Fruit fly (Drosophila melanogaster) whole organism, embryonic: Measurements from ENCODE around the gene NdufA3.

ENCODE experiments used
- Abd-B ChIP-seq: fragments of 200-800 bp; sonication (Bioruptor generic); optimal IDR thresholded peaks from 2 replicates; lab custom pipeline; 2018; ENCODE audit warnings: missing biosample characterization, mild to moderate bottlenecking, missing genetic modification characterization, moderate library complexity
- Atf3 ChIP-seq: fragments of 200-800 bp; sonication (Bioruptor generic); optimal IDR thresholded peaks from 3 replicates; lab custom pipeline; 2016; ENCODE audit warnings: missing biosample characterization, missing genetic modification characterization
- B-H2 ChIP-seq: fragments of 200-800 bp; sonication (Bioruptor generic); optimal IDR thresholded peaks from 2 replicates; lab custom pipeline; 2018; ENCODE audit warnings: missing biosample characterization, mild to moderate bottlenecking, missing genetic modification characterization
- CG14667 ChIP-seq: fragments of 200-800 bp; sonication (Bioruptor generic); IDR thresholded peaks from 2 replicates; pipeline ENCODE4 v1.3.6; 2022; ENCODE audit warnings: missing biosample characterization, missing genetic modification characterization
- CG15011 ChIP-seq: fragments of 200-800 bp; sonication (Bioruptor generic); optimal IDR thresholded peaks from 3 replicates; lab custom pipeline; 2018; ENCODE audit warnings: missing biosample characterization, mild to moderate bottlenecking, missing genetic modification characterization
- CG15514 ChIP-seq: fragments of 200-800 bp; sonication (Bioruptor generic); optimal IDR thresholded peaks from 3 replicates; lab custom pipeline; 2017; ENCODE audit warnings: missing biosample characterization, missing genetic modification characterization, mild to moderate bottlenecking, moderate library complexity, missing genetic modification reagents
- CG1647 ChIP-seq: fragments of 200-800 bp; sonication (Bioruptor generic); optimal IDR thresholded peaks from 3 replicates; lab custom pipeline; 2016; ENCODE audit warnings: missing biosample characterization, missing genetic modification characterization
- CG17359 ChIP-seq: fragments of 200-800 bp; sonication (Bioruptor generic); optimal IDR thresholded peaks from 3 replicates; lab custom pipeline; 2018; ENCODE audit warnings: missing biosample characterization, mild to moderate bottlenecking, missing genetic modification characterization, moderate library complexity
- CG17829 ChIP-seq: fragments of 200-800 bp; optimal IDR thresholded peaks from 2 replicates; lab custom pipeline; 2019; ENCODE audit warnings: missing biosample characterization, mild to moderate bottlenecking, missing genetic modification characterization, moderate library complexity
- CG1832 ChIP-seq: fragments of 200-800 bp; sonication (Bioruptor generic); optimal IDR thresholded peaks from 2 replicates; lab custom pipeline; 2017; ENCODE audit warnings: missing biosample characterization, mild to moderate bottlenecking, missing genetic modification characterization, inconsistent platforms
- CG18599 ChIP-seq: fragments of 200-800 bp; sonication (Bioruptor generic); optimal IDR thresholded peaks from 3 replicates; lab custom pipeline; 2017; ENCODE audit warnings: missing biosample characterization, missing genetic modification characterization, mild to moderate bottlenecking, moderate library complexity, missing genetic modification reagents
- CG2712 ChIP-seq: fragments of 200-800 bp; optimal IDR thresholded peaks from 3 replicates; lab custom pipeline; 2019; ENCODE audit warnings: missing biosample characterization, mild to moderate bottlenecking, missing genetic modification characterization, moderate library complexity
- CG2875 ChIP-seq: fragments of 200-800 bp; sonication (Bioruptor generic); optimal IDR thresholded peaks from 2 replicates; lab custom pipeline; 2017; ENCODE audit warnings: missing biosample characterization, mild to moderate bottlenecking, missing genetic modification characterization, missing genetic modification reagents
- CG30020 ChIP-seq: fragments of 200-800 bp; optimal IDR thresholded peaks from 2 replicates; lab custom pipeline; 2019; ENCODE audit warnings: missing biosample characterization, mild to moderate bottlenecking, missing genetic modification characterization, moderate library complexity
- CG31224 ChIP-seq: fragments of 200-800 bp; sonication (Bioruptor generic); IDR thresholded peaks from 2 replicates; pipeline ENCODE4 v1.3.6; 2022; ENCODE audit warnings: missing biosample characterization, missing genetic modification characterization
- CG31441 ChIP-seq: fragments of 200-800 bp; sonication (Bioruptor generic); IDR thresholded peaks from 2 replicates; pipeline ENCODE4 v1.3.6; 2022; ENCODE audit warnings: missing biosample characterization, missing genetic modification characterization
- CG4707 ChIP-seq: fragments of 200-800 bp; sonication (Bioruptor generic); optimal IDR thresholded peaks from 2 replicates; lab custom pipeline; 2018; ENCODE audit warnings: missing biosample characterization, mild to moderate bottlenecking, missing genetic modification characterization, moderate library complexity
- CG6175 ChIP-seq: fragments of 200-800 bp; sonication (Bioruptor generic); IDR thresholded peaks from 3 replicates; pipeline ENCODE4 v1.3.6; 2022; ENCODE audit warnings: missing biosample characterization, missing genetic modification characterization
- CG6813 ChIP-seq: fragments of 200-800 bp; sonication (Bioruptor generic); optimal IDR thresholded peaks from 2 replicates; lab custom pipeline; 2017; ENCODE audit warnings: missing biosample characterization, missing genetic modification characterization, mild to moderate bottlenecking, moderate library complexity, missing genetic modification reagents
- CG7556 ChIP-seq: fragments of 200-800 bp; sonication (Bioruptor generic); optimal IDR thresholded peaks from 2 replicates; lab custom pipeline; 2017; ENCODE audit warnings: missing biosample characterization, mild to moderate bottlenecking, missing genetic modification characterization
- CHES-1-like ChIP-seq: fragments of 200-800 bp; sonication (Bioruptor generic); optimal IDR thresholded peaks from 2 replicates; lab custom pipeline; 2016; ENCODE audit warnings: missing biosample characterization, missing genetic modification characterization
- Dll ChIP-seq: fragments of 200-800 bp; sonication (Bioruptor generic); IDR thresholded peaks from 4 replicates; pipeline ENCODE4 v1.3.6; 2022; ENCODE audit warnings: missing biosample characterization, missing genetic modification characterization; ENCODE audit not compliant: partially characterized antibody
- Drgx ChIP-seq: fragments of 200-800 bp; sonication (Bioruptor generic); IDR thresholded peaks from 2 replicates; pipeline ENCODE4 v1.3.6; 2022; ENCODE audit warnings: missing biosample characterization, missing genetic modification characterization
- Fer1 ChIP-seq: fragments of 200-800 bp; sonication (Bioruptor generic); optimal IDR thresholded peaks from 2 replicates; lab custom pipeline; 2017; ENCODE audit warnings: missing biosample characterization, mild to moderate bottlenecking, missing genetic modification characterization
- Hr3 ChIP-seq: fragments of 200-800 bp; sonication (Bioruptor generic); optimal IDR thresholded peaks from 3 replicates; lab custom pipeline; 2016; ENCODE audit warnings: missing biosample characterization, missing genetic modification characterization
- Ssrp ChIP-seq: fragments of 200-800 bp; sonication (Bioruptor generic); optimal IDR thresholded peaks from 2 replicates; lab custom pipeline; 2018; ENCODE audit warnings: missing biosample characterization, mild to moderate bottlenecking, missing genetic modification characterization, moderate library complexity
- bab2 ChIP-seq: fragments of 200-800 bp; sonication (Bioruptor generic); optimal IDR thresholded peaks from 2 replicates; lab custom pipeline; 2016; ENCODE audit warnings: missing biosample characterization, missing genetic modification characterization
- chif ChIP-seq, 2 experiments: fragments of 200-800 bp; sonication (Bioruptor generic); optimal IDR thresholded peaks; 3 replicates each; lab custom pipeline; 2016; ENCODE audit warnings: missing biosample characterization in 2 of 2, missing genetic modification characterization in 2 of 2
- chn ChIP-seq: fragments of 200-800 bp; sonication (Bioruptor generic); optimal IDR thresholded peaks from 2 replicates; lab custom pipeline; 2016; ENCODE audit warnings: missing biosample characterization, missing genetic modification characterization
- crc ChIP-seq: fragments of 200-800 bp; sonication (Bioruptor generic); optimal IDR thresholded peaks from 2 replicates; lab custom pipeline; 2016; ENCODE audit warnings: missing biosample characterization, missing genetic modification characterization
- dmrt11E ChIP-seq: fragments of 200-800 bp; sonication (Bioruptor generic); optimal IDR thresholded peaks from 3 replicates; lab custom pipeline; 2018; ENCODE audit warnings: missing biosample characterization, mild to moderate bottlenecking, missing genetic modification characterization, moderate library complexity
- fd96Cb ChIP-seq: fragments of 200-800 bp; sonication (Bioruptor generic); optimal IDR thresholded peaks from 2 replicates; lab custom pipeline; 2018; ENCODE audit warnings: missing biosample characterization, mild to moderate bottlenecking, missing genetic modification characterization, moderate library complexity
- ind ChIP-seq: fragments of 200-800 bp; sonication (Bioruptor generic); optimal IDR thresholded peaks from 3 replicates; lab custom pipeline; 2016; ENCODE audit warnings: missing biosample characterization, missing genetic modification characterization
- nerfin-1 ChIP-seq: fragments of 200-800 bp; sonication (Bioruptor generic); optimal IDR thresholded peaks from 3 replicates; lab custom pipeline; 2019; ENCODE audit warnings: missing biosample characterization, mild to moderate bottlenecking, missing genetic modification characterization, moderate library complexity
- nmo ChIP-seq: fragments of 200-800 bp; sonication (Bioruptor generic); optimal IDR thresholded peaks from 2 replicates; lab custom pipeline; 2018; ENCODE audit warnings: missing biosample characterization, mild to moderate bottlenecking, missing genetic modification characterization, moderate library complexity
- pfk ChIP-seq: fragments of 200-800 bp; sonication (Bioruptor generic); optimal IDR thresholded peaks from 2 replicates; lab custom pipeline; 2018; ENCODE audit warnings: missing biosample characterization, mild to moderate bottlenecking, missing genetic modification characterization, moderate library complexity
- pho ChIP-seq: fragments of 200-800 bp; sonication (Bioruptor generic); optimal IDR thresholded peaks from 2 replicates; lab custom pipeline; 2016; ENCODE audit warnings: missing biosample characterization, missing genetic modification characterization
- prd ChIP-seq, 3 experiments: fragments of >200 bp in 2 of 3; fragments of 200-800 bp in 1 of 3; sonication (Bioruptor generic) in 1 of 3; optimal IDR thresholded peaks in 2 of 3; IDR thresholded peaks in 1 of 3; 2 replicates in 2 of 3; 3 replicates in 1 of 3; pipeline versions ENCODE4 v1.3.6 to Lab custom; 2017 to 2022; ENCODE audit warnings: missing biosample characterization in 1 of 3, missing genetic modification characterization in 1 of 3
- schlank ChIP-seq: fragments of 200-800 bp; sonication (Bioruptor generic); optimal IDR thresholded peaks from 2 replicates; lab custom pipeline; 2018; ENCODE audit warnings: missing biosample characterization, mild to moderate bottlenecking, missing genetic modification characterization
- sens ChIP-seq: fragments of 200-800 bp; sonication (Bioruptor generic); peaks from one replicate; lab custom pipeline; 2016; ENCODE audit warnings: missing biosample characterization, missing genetic modification characterization
- slbo ChIP-seq: fragments of 200-800 bp; sonication (Bioruptor generic); IDR thresholded peaks from 2 replicates; pipeline ENCODE4 v1.3.6; 2022; ENCODE audit warnings: missing biosample characterization, missing genetic modification characterization
- sna ChIP-seq: fragments of 200-800 bp; sonication (Bioruptor generic); IDR thresholded peaks from 2 replicates; pipeline ENCODE4 v1.3.6; 2022; ENCODE audit warnings: missing biosample characterization, missing genetic modification characterization; ENCODE audit not compliant: partially characterized antibody
- sr ChIP-seq: fragments of 200-800 bp; sonication (Bioruptor generic); IDR thresholded peaks from 3 replicates; pipeline ENCODE4 v1.3.6; 2022; ENCODE audit warnings: missing biosample characterization, missing genetic modification characterization
- vfl ChIP-seq: fragments of 200-800 bp; sonication (Bioruptor generic); optimal IDR thresholded peaks from 2 replicates; lab custom pipeline; 2016; ENCODE audit warnings: missing biosample characterization, missing genetic modification characterization
- vvl ChIP-seq: fragments of 200-800 bp; sonication (Bioruptor generic); IDR thresholded peaks from 2 replicates; pipeline ENCODE4 v1.3.6; 2022; ENCODE audit warnings: missing biosample characterization, missing genetic modification characterization
- zen ChIP-seq: fragments of 200-800 bp; sonication (Bioruptor generic); optimal IDR thresholded peaks from 3 replicates; lab custom pipeline; 2018; ENCODE audit warnings: missing biosample characterization, mild to moderate bottlenecking, missing genetic modification characterization, moderate library complexity
- zf30C ChIP-seq: fragments of 200-800 bp; sonication (Bioruptor generic); optimal IDR thresholded peaks from 3 replicates; lab custom pipeline; 2018; ENCODE audit warnings: missing biosample characterization, mild to moderate bottlenecking, missing genetic modification characterization

NdufA3 gene

DNA sequence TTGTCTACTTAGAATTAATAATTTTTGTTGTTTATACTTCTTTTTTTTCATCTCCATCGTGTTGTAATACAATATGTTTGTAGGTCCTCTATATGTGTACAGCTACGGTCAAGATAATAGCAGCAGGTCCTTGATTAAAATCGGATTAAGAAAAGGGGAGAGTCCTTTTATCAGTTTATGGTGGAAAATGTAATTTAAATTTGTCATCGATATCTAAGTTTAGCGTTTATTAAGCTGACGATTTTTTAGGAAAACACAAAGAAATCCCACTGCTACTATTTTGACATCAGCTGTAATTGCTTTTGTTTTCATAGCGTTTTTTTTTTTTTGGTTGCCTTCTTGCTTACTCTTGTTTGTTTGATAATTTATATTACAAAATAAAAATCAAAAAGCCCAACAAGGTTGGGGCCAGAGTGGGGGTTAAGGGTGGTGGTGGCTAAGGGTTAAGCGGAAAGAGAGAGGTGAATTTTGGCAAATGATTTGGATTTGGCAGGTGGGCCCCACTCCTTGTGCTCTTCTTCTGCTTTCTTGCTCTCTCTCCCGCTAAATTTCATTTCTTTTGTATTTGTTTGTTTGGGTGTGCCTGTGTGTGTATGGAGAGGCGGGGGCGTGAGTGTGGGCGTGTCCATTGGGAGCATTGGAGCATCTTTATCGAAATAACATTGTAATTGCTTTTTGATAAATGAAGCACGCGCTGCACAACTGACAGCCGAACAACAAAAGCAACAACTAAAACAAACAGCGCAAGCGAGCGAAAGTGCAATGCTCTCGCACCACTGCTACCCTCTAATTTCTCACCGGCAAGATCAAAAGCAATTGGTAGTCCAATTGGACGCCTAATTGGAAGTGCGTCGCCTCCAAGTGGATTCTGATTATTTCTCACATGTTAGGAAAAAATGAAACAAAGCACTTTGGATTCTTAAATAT is 38.8 kb downstream of the NdufA3 start (continued):
- TF ChIP-seq CG15011 (GFP tag; lab: Kevin White, UChicago) = peak; percentile 14
- TF ChIP-seq CG30020 (tag; lab: Kevin White, UChicago) = no peak
- TF ChIP-seq fd96Cb = peak; percentile 49
- peak; percentile 46 for TF ChIP-seq CG7556 (GFP tag; lab: Kevin White, UChicago)
- peak; percentile 55 for TF ChIP-seq vvl (GFP tag; lab: Robert Waterston, UW)
- no peak for TF ChIP-seq CG6175
- TF ChIP-seq sna (GFP tag; lab: Robert Waterston, UW) = no peak
- TF ChIP-seq CHES-1-like (GFP tag; lab: Kevin White, UChicago) = no peak
- no peak for TF ChIP-seq CG14667 (GFP tag; lab: Robert Waterston, UW)
- no peak for TF ChIP-seq schlank (tag; lab: Kevin White, UChicago)
- peak; percentile 45; the same call in 1 of the 2 replicates for TF ChIP-seq CG31441 (GFP tag; lab: Robert Waterston, UW)
- peak; percentile 46 for TF ChIP-seq ind
- peak; percentile 56 for TF ChIP-seq nmo (GFP tag; lab: Kevin White, UChicago)
- peak; percentile 33 for TF ChIP-seq bab2 (GFP tag; lab: Kevin White, UChicago)
- TF ChIP-seq pho (GFP tag; lab: Kevin White, UChicago) = peak; percentile 6
- no peak for TF ChIP-seq zf30C (GFP tag; lab: Kevin White, UChicago)
- TF ChIP-seq Drgx (GFP tag; lab: Robert Waterston, UW) = peak; percentile 34; the same call in 1 of the 2 replicates
- no peak for TF ChIP-seq Abd-B (GFP tag; lab: Kevin White, UChicago)
- TF ChIP-seq CG31224 = no peak
- TF ChIP-seq CG4707 (GFP tag; lab: Kevin White, UChicago) = peak; percentile 1
- no peak for TF ChIP-seq Dll (GFP tag; lab: Robert Waterston, UW)
- peak; percentile 19 for TF ChIP-seq CG1647
- no peak for TF ChIP-seq crc (GFP tag; lab: Kevin White, UChicago)
- peak; percentile 66 for TF ChIP-seq CG17359 (tag; lab: Kevin White, UChicago)
- TF ChIP-seq prd (optimal IDR thresholded peaks at IDR 0.05; lab: Kevin White, UChicago) = no peak
- 0 out of 3 replicates have a peak, but pooled peaks have one; percentile 43 for TF ChIP-seq prd (GFP tag; IDR thresholded peaks at IDR 0.05; lab: Robert Waterston, UW)
- TF ChIP-seq slbo (GFP tag; lab: Robert Waterston, UW) = peak; percentile 55
- TF ChIP-seq CG2712 = peak; percentile 55
- TF ChIP-seq CG6813 (GFP tag; lab: Kevin White, UChicago) = peak; percentile 53
- peak; percentile 7 for TF ChIP-seq vfl (GFP tag; lab: Kevin White, UChicago)
- peak; percentile 11 for TF ChIP-seq dmrt11E (tag; lab: Kevin White, UChicago)
- no peak for TF ChIP-seq chn (GFP tag; lab: Kevin White, UChicago)
- TF ChIP-seq zen = peak; percentile 8
- TF ChIP-seq Atf3 (GFP tag; lab: Kevin White, UChicago) = no peak
- TF ChIP-seq Hr3 = peak; percentile 8
- peak; percentile 58 for TF ChIP-seq CG18599 (GFP tag; lab: Kevin White, UChicago)
- peak; percentile 72; the same call in 2 of the 3 replicates for TF ChIP-seq sr (GFP tag; lab: Robert Waterston, UW)
- peak; percentile 52 for TF ChIP-seq Fer1 (GFP tag; lab: Kevin White, UChicago)
- TF ChIP-seq nerfin-1 (tag; lab: Kevin White, UChicago) = peak; percentile 6
- TF ChIP-seq CG2875 = no peak
- no peak for TF ChIP-seq pfk
- TF ChIP-seq CG15514 (GFP tag; lab: Kevin White, UChicago) = peak; percentile 21
- peak; percentile 89 for TF ChIP-seq sens
- TF ChIP-seq CG1832 (GFP tag; lab: Kevin White, UChicago) = no peak
- peak in 1 of 2 experiments; percentile 52 for TF ChIP-seq chif (GFP tag; optimal IDR thresholded peaks at IDR 0.05; lab: Kevin White, UChicago)
- TF ChIP-seq CG17829 = peak; percentile 40
- peak; percentile 23 for TF ChIP-seq Ssrp
- no peak for TF ChIP-seq B-H2
